Worm (Caenorhabditis elegans) whole organism, L4 larva: ENCODE results near the gene slc-25A21.

Experiments
- F10B5.3 ChIP-seq: sonication (generic microtip); optimal IDR thresholded peaks from 2 replicates; lab custom pipeline; 2016; ENCODE audit warnings: mild to moderate bottlenecking, missing genetic modification characterization, missing compliant biosample characterization
- F26F4.8 ChIP-seq: fragments of 200-800 bp; sonication (Bioruptor generic); conservative IDR thresholded peaks from 2 replicates; pipeline ENCODE4 v1.3.6; 2022; ENCODE audit warnings: missing genetic modification characterization, missing compliant biosample characterization
- F37D6.2 ChIP-seq: sonication (generic microtip); optimal IDR thresholded peaks from 2 replicates; lab custom pipeline; 2016; ENCODE audit warnings: mild to moderate bottlenecking, missing genetic modification characterization, missing compliant biosample characterization
- T26A8.4 ChIP-seq: fragments of 200-800 bp; sonication (Bioruptor generic); IDR thresholded peaks from 2 replicates; pipeline ENCODE4 v1.3.6; 2022; ENCODE audit warnings: missing genetic modification characterization, missing compliant biosample characterization
- Y48G9A.11 ChIP-seq: fragments of 200-800 bp; sonication (Bioruptor generic); IDR thresholded peaks from 2 replicates; pipeline ENCODE4 v1.3.6; 2022; ENCODE audit warnings: missing genetic modification reagents, missing genetic modification characterization, missing compliant biosample characterization
- Y75B8A.6 ChIP-seq: fragments of 200-800 bp; sonication (Bioruptor generic); IDR thresholded peaks from 2 replicates; pipeline ENCODE4 v1.3.6; 2022; ENCODE audit warnings: missing genetic modification reagents, missing genetic modification characterization, missing compliant biosample characterization
- aha-1 ChIP-seq: fragments of 150-350 bp; peaks from one replicate; lab custom pipeline; 2014; ENCODE audit warnings: missing biosample characterization, missing genetic modification characterization
- ceh-28 ChIP-seq: fragments of 150-350 bp; optimal IDR thresholded peaks from 2 replicates; lab custom pipeline; 2014; ENCODE audit warnings: missing biosample characterization, missing genetic modification reagents, missing genetic modification characterization
- ceh-62 ChIP-seq: sonication (generic microtip); optimal IDR thresholded peaks from 2 replicates; lab custom pipeline; 2017; ENCODE audit warnings: missing biosample characterization, missing genetic modification characterization
- ceh-82 ChIP-seq: sonication (generic microtip); optimal IDR thresholded peaks from 2 replicates; lab custom pipeline; 2017; ENCODE audit warnings: missing biosample characterization, missing genetic modification characterization
- daf-16 ChIP-seq, 3 experiments: sonication (generic microtip); optimal IDR thresholded peaks; 2 replicates each; lab custom pipeline; 2016 to 2017; ENCODE audit warnings: missing genetic modification characterization in 3 of 3, missing genetic modification reagents in 3 of 3, mild to moderate bottlenecking in 2 of 3, missing compliant biosample characterization in 2 of 3, missing biosample characterization in 1 of 3, moderate library complexity in 1 of 3
- dmd-6 ChIP-seq: fragments of 200-800 bp; sonication (Bioruptor generic); IDR thresholded peaks from 2 replicates; pipeline ENCODE4 v1.3.6; 2022; ENCODE audit warnings: missing genetic modification reagents, missing genetic modification characterization, missing compliant biosample characterization
- dmd-9 ChIP-seq: fragments of 200-800 bp; sonication (Bioruptor generic); IDR thresholded peaks from 2 replicates; pipeline ENCODE4 v1.3.6; 2022; ENCODE audit warnings: missing genetic modification reagents, missing genetic modification characterization, missing compliant biosample characterization
- dpl-1 ChIP-seq: fragments of 150-350 bp; optimal IDR thresholded peaks from 2 replicates; lab custom pipeline; 2014; ENCODE audit warnings: missing biosample characterization, missing genetic modification reagents, missing genetic modification characterization
- duxl-1 ChIP-seq: sonication (generic microtip); optimal IDR thresholded peaks from 2 replicates; lab custom pipeline; 2016; ENCODE audit warnings: mild to moderate bottlenecking, missing genetic modification characterization, moderate library complexity, missing compliant biosample characterization; ENCODE audit not compliant: poor library complexity
- dve-1 ChIP-seq: sonication (generic microtip); optimal IDR thresholded peaks from 2 replicates; lab custom pipeline; 2017; ENCODE audit warnings: antibody characterized with exemption, mild to moderate bottlenecking, missing genetic modification characterization, missing compliant biosample characterization; ENCODE audit not compliant: insufficient read depth
- fos-1 ChIP-seq: fragments of 150-350 bp; optimal IDR thresholded peaks from 2 replicates; lab custom pipeline; 2014; ENCODE audit warnings: missing biosample characterization, missing genetic modification characterization
- hif-1 ChIP-seq, 2 experiments: sonication (generic microtip); optimal IDR thresholded peaks; 2 replicates each; lab custom pipeline; 2016 to 2017; ENCODE audit warnings: missing compliant biosample characterization in 2 of 2, missing genetic modification characterization in 2 of 2, missing genetic modification reagents in 2 of 2, missing genotype in 2 of 2, mild to moderate bottlenecking in 1 of 2
- hlh-11 ChIP-seq: fragments of 200-800 bp; sonication (Bioruptor generic); optimal IDR thresholded peaks from 2 replicates; lab custom pipeline; 2018; ENCODE audit warnings: mild to moderate bottlenecking, missing genetic modification characterization, missing compliant biosample characterization
- hlh-30 ChIP-seq: sonication (generic microtip); optimal IDR thresholded peaks from 2 replicates; lab custom pipeline; 2017; ENCODE audit warnings: antibody characterized with exemption, mild to moderate bottlenecking, missing genetic modification characterization, missing compliant biosample characterization; ENCODE audit not compliant: insufficient read depth
- hmg-1.1 ChIP-seq: fragments of 200-800 bp; sonication (Bioruptor generic); IDR thresholded peaks from 2 replicates; pipeline ENCODE4 v1.3.6; 2022; ENCODE audit warnings: missing genetic modification reagents, missing genetic modification characterization, missing compliant biosample characterization
- jun-1 ChIP-seq: fragments of 150-350 bp; optimal IDR thresholded peaks from 2 replicates; lab custom pipeline; 2014; ENCODE audit warnings: missing biosample characterization, missing genetic modification reagents, missing genetic modification characterization
- lim-7 ChIP-seq: fragments of 200-800 bp; sonication (Bioruptor generic); IDR thresholded peaks from 2 replicates; pipeline ENCODE4 v1.3.6; 2022; ENCODE audit warnings: missing genetic modification characterization, missing compliant biosample characterization
- lin-1 ChIP-seq: fragments of 200-800 bp; sonication (Bioruptor generic); IDR thresholded peaks from 2 replicates; pipeline ENCODE4 v1.3.6; 2022; ENCODE audit warnings: missing genetic modification reagents, missing genetic modification characterization, missing compliant biosample characterization
- lsy-2 ChIP-seq, 2 experiments: fragments of 150-350 bp in 1 of 2; sonication (generic microtip) in 1 of 2; optimal IDR thresholded peaks; 2 replicates each; lab custom pipeline; 2014 to 2017; ENCODE audit warnings: missing biosample characterization in 2 of 2, missing genetic modification characterization in 2 of 2
- madf-5 ChIP-seq, 2 experiments: fragments of 200-800 bp; sonication (Bioruptor generic); IDR thresholded peaks; 2 replicates each; pipeline ENCODE4 v1.3.6; 2022; ENCODE audit warnings: missing compliant biosample characterization in 2 of 2, missing genetic modification characterization in 2 of 2
- madf-9 ChIP-seq: fragments of 200-800 bp; sonication (Bioruptor generic); conservative IDR thresholded peaks from 2 replicates; pipeline ENCODE4 v1.3.6; 2022; ENCODE audit warnings: missing genetic modification reagents, missing genetic modification characterization, missing compliant biosample characterization
- mxl-2 ChIP-seq: fragments of 200-800 bp; sonication (Bioruptor generic); conservative IDR thresholded peaks from 2 replicates; pipeline ENCODE4 v1.3.6; 2022; ENCODE audit warnings: missing genetic modification reagents, missing genetic modification characterization, missing compliant biosample characterization
- nhr-10 ChIP-seq: fragments of 150-350 bp; optimal IDR thresholded peaks from 2 replicates; lab custom pipeline; 2014; ENCODE audit warnings: missing biosample characterization, missing genetic modification characterization
- nhr-237 ChIP-seq: sonication (generic microtip); optimal IDR thresholded peaks from 2 replicates; lab custom pipeline; 2017; ENCODE audit warnings: missing biosample characterization, missing genetic modification characterization
- nhr-28 ChIP-seq: fragments of 150-350 bp; optimal IDR thresholded peaks from 2 replicates; lab custom pipeline; 2014; ENCODE audit warnings: missing biosample characterization, missing genetic modification characterization
- nhr-42 ChIP-seq: fragments of 200-800 bp; sonication (Bioruptor generic); IDR thresholded peaks from 2 replicates; pipeline ENCODE4 v1.3.6; 2022; ENCODE audit warnings: missing genetic modification characterization, missing compliant biosample characterization
- pha-4 ChIP-seq, 2 experiments: fragments of 150-350 bp in 1 of 2; fragments of 200-800 bp in 1 of 2; sonication (Bioruptor generic) in 1 of 2; IDR thresholded peaks in 1 of 2; optimal IDR thresholded peaks in 1 of 2; 2 replicates each; pipeline versions ENCODE4 v1.3.6 to Lab custom; 2014 to 2022; ENCODE audit warnings: missing genetic modification characterization in 2 of 2, missing genetic modification reagents in 2 of 2, missing biosample characterization in 1 of 2, missing compliant biosample characterization in 1 of 2
- pqm-1 ChIP-seq: sonication (generic microtip); optimal IDR thresholded peaks from 2 replicates; lab custom pipeline; 2017; ENCODE audit warnings: missing biosample characterization, missing genetic modification characterization
- sdz-12 ChIP-seq: fragments of 200-800 bp; sonication (Bioruptor generic); optimal IDR thresholded peaks from 2 replicates; lab custom pipeline; 2018; ENCODE audit warnings: mild to moderate bottlenecking, missing genetic modification characterization, missing compliant biosample characterization
- set-16 ChIP-seq: fragments of 200-800 bp; sonication (Bioruptor generic); IDR thresholded peaks from 2 replicates; pipeline ENCODE4 v1.3.6; 2022; ENCODE audit warnings: missing genetic modification reagents, missing genetic modification characterization, missing compliant biosample characterization
- snpc-4 ChIP-seq: fragments of 150-350 bp; optimal IDR thresholded peaks from 2 replicates; lab custom pipeline; 2014; ENCODE audit warnings: missing biosample characterization, missing genetic modification characterization
- unc-130 ChIP-seq: sonication (generic microtip); optimal IDR thresholded peaks from 2 replicates; lab custom pipeline; 2016; ENCODE audit warnings: missing genetic modification reagents, missing genetic modification characterization, missing compliant biosample characterization
- unc-39 ChIP-seq: sonication (generic microtip); optimal IDR thresholded peaks from 2 replicates; lab custom pipeline; 2017; ENCODE audit warnings: missing biosample characterization, missing genetic modification characterization
- unc-62 ChIP-seq, 3 experiments: fragments of 150-350 bp in 1 of 3; sonication (generic microtip); optimal IDR thresholded peaks in 2 of 3; peaks in 1 of 3; 1 replicate in 1 of 3; 2 replicates in 2 of 3; lab custom pipeline; 2014 to 2017; ENCODE audit warnings: missing biosample characterization in 3 of 3, missing genetic modification characterization in 3 of 3, missing genetic modification reagents in 3 of 3, missing genotype in 1 of 3
- ztf-11 ChIP-seq: fragments of 150-350 bp; optimal IDR thresholded peaks from 2 replicates; lab custom pipeline; 2014; ENCODE audit warnings: missing biosample characterization, missing genetic modification characterization

The slc-25A21 gene

ce11 chrX:16150153-16150552, 39.5 kb upstream of the slc-25A21 start (continued):
- TF ChIP-seq F26F4.8 (GFP tag; lab: Robert Waterston, UW) = no peak

DNA sequence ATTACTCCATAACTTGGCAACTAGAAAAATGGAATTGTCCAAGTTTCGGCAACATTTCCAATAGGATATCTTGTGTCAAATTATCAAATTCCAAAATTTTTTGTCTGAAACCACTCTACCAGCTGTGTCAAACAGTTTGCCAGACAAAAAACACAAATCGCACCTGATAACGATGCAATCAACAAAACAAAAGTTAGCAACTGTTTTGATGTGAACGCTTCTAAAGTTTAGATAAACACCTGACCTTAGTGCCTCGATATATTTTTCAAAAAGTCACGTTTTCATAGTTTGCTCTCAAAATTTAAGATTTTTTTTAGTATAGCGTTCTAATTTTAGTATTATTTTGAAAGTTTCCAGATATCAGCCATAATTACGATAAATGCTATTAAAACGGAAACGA, 38.4 kb upstream of the slc-25A21 start:
- TF ChIP-seq nhr-10 (tag; lab: Kevin White, UChicago) (no peak), hlh-11 (peak; percentile 8), daf-16 (GFP tag; optimal IDR thresholded peaks at IDR 0.05; lab: Kevin White, UChicago) (peak in 1 of 2 experiments; percentile 61), daf-16 (tag; optimal IDR thresholded peaks at IDR 0.05; lab: Kevin White, UChicago) (peak; percentile 33), hlh-30 (tag; lab: Kevin White, UChicago) (peak; percentile 9), hif-1 (tag; optimal IDR thresholded peaks at IDR 0.05; lab: Kevin White, UChicago) (peak in 1 of 2 experiments; percentile 93)

ce11 chrX:16153744-16154143, 35.9 kb upstream of the slc-25A21 start:
- peak; percentile 39 for TF ChIP-seq nhr-28 (tag; lab: Kevin White, UChicago)
- TF ChIP-seq aha-1 (tag; lab: Kevin White, UChicago) = peak; percentile 59
- peak; percentile 50 for TF ChIP-seq pqm-1 (tag; lab: Kevin White, UChicago)
- no peak; the same call in 1 of the 2 replicates for TF ChIP-seq dmd-6 (GFP tag; lab: Robert Waterston, UW)

DNA sequence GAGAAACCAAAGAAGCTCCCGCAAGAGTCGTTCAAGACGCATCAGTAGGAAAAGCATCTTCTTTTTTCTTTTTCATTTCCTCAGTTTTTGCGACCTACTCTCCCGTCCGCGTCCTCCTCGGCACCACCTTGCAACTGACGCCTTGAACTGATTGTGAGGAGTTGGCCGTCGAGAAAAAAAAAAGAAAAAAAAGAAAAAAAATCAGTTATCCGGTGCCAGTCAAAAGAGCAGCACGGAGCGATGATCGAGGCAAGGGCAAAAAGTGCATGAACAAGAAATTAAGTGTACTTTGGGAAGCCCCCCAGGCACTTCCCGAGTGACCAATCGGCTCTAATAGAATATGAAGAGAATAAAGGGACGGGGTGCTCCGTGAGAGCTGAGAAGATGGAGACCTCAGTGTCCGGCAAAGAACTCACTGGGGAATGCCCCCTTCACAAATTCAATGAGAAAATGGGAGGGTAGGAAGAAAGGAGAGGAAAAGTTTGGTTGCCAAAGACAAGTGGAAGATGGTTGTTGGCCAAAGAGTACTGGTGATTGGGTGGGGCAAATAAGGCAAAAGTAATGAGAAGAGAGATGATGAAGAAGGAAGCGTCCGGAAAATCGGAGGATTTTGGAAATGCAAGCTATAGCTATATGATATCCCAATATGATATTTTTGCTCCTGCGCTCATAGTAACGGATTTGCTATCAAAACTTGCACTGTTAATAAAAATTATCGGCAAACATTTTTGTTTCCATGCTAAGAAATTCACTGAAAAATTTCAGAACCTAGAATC, 34.3 kb upstream of the slc-25A21 start:
- TF ChIP-seq aha-1 (tag; lab: Kevin White, UChicago) (peak; percentile 58), dmd-6 (GFP tag; lab: Robert Waterston, UW) (no peak), dmd-9 (GFP tag; lab: Robert Waterston, UW) (no peak), jun-1 (tag; lab: Kevin White, UChicago) (no peak), lim-7 (GFP tag; lab: Robert Waterston, UW) (0 out of 2 replicates have a peak, but pooled peaks have one; percentile 5), set-16 (GFP tag; lab: Robert Waterston, UW) (peak; percentile 27), unc-130 (no peak), T26A8.4 (GFP tag; lab: Robert Waterston, UW) (no peak), ceh-82 (tag; lab: Kevin White, UChicago) (no peak), duxl-1 (tag; lab: Kevin White, UChicago) (no peak), madf-5 (GFP tag; IDR thresholded peaks at IDR 0.05; lab: Robert Waterston, UW) (no peak), ztf-11 (tag; lab: Kevin White, UChicago) (no peak), daf-16 (GFP tag; optimal IDR thresholded peaks at IDR 0.05; lab: Kevin White, UChicago) (peak in 1 of 2 experiments; percentile 80), daf-16 (tag; optimal IDR thresholded peaks at IDR 0.05; lab: Kevin White, UChicago) (no peak), fos-1 (tag; lab: Kevin White, UChicago) (no peak), ceh-62 (no peak), unc-39 (tag; lab: Kevin White, UChicago) (no peak), Y75B8A.6 (GFP tag; lab: Robert Waterston, UW) (no peak), mxl-2 (GFP tag; lab: Robert Waterston, UW) (no peak), F26F4.8 (GFP tag; lab: Robert Waterston, UW) (no peak), hmg-1.1 (GFP tag; lab: Robert Waterston, UW) (0 out of 2 replicates have a peak, but pooled peaks have one; percentile 32), nhr-42 (GFP tag; lab: Robert Waterston, UW) (no peak), snpc-4 (no peak), lsy-2 (tag; optimal IDR thresholded peaks at IDR 0.05; lab: Kevin White, UChicago) (peak in 1 of 2 experiments; percentile 1), F37D6.2 (no peak), unc-62 (GFP tag; optimal IDR thresholded peaks at IDR 0.05 in 1 of 2; lab: Kevin White, UChicago) (peak in 1 of 2 experiments; percentile 94), unc-62 (tag; optimal IDR thresholded peaks at IDR 0.05; lab: Kevin White, UChicago) (no peak), nhr-237 (tag; lab: Kevin White, UChicago) (no peak), F10B5.3 (tag; lab: Kevin White, UChicago) (no peak), pha-4 (GFP tag; IDR thresholded peaks at IDR 0.05; lab: Robert Waterston, UW) (no peak), pha-4 (tag; optimal IDR thresholded peaks at IDR 0.05; lab: Kevin White, UChicago) (no peak), ceh-28 (tag; lab: Kevin White, UChicago) (no peak), sdz-12 (GFP tag; lab: Kevin White, UChicago) (no peak), madf-9 (GFP tag; lab: Robert Waterston, UW) (no peak), dve-1 (tag; lab: Kevin White, UChicago) (no peak), lin-1 (GFP tag; lab: Robert Waterston, UW) (no peak), dpl-1 (GFP tag; lab: Kevin White, UChicago) (no peak), hlh-30 (tag; lab: Kevin White, UChicago) (peak; percentile 7), Y48G9A.11 (no peak)
